Fruit fly (Drosophila melanogaster): ENCODE results near the gene MAPk-Ak2.
A peak's percentile ranks its signal among the peaks of the same experiment; 100 is the strongest.

MAPk-Ak2 gene

DNA sequence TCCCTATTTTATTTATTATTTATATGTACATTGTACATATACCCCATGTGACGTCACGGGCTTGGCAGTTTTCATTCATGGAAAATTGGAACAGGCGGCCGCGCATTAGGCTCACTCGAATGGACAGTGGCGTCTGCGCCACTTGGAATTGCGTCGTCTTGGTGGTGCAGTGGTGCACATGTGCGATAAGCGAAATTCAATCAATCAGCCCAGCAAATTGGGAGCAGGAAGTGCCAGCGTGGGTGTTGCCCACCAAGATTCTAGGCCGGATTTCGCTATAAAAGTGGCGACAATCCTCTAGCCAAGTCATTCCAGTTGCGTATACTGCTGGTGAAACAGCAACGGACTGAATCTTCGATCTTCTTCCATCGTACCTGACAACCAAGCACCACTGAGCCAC lies 27.8 kb upstream of the MAPk-Ak2 start, which contains the start of gene CG12239:
Gene CG12239, plus strand, starts transcription at position 301 of the 400 bp plus-strand sequence.
- no peak for TF ChIP-seq cyc (GFP tag; optimal IDR thresholded peaks at IDR 0.05)
- no peak for TF ChIP-seq Ets21C (GFP tag; optimal IDR thresholded peaks at IDR 0.05)
- no peak for TF ChIP-seq fd59A (GFP tag; optimal IDR thresholded peaks at IDR 0.05)
- TF ChIP-seq pdm3 (GFP tag; optimal IDR thresholded peaks at IDR 0.05), result no peak
- TF ChIP-seq eg (GFP tag; IDR thresholded peaks at IDR 0.05), result no peak
- no peak for TF ChIP-seq Blimp-1 (GFP tag; optimal IDR thresholded peaks at IDR 0.05)
- no peak for TF ChIP-seq Smox (GFP tag; optimal IDR thresholded peaks at IDR 0.05)
- no peak for TF ChIP-seq Eip75B (GFP tag; optimal IDR thresholded peaks at IDR 0.05)
- no peak for TF ChIP-seq CG6163 (GFP tag; IDR thresholded peaks at IDR 0.05)
- no peak for TF ChIP-seq Gug (GFP tag; IDR thresholded peaks at IDR 0.05)
- no peak for TF ChIP-seq CG34406 (GFP tag; optimal IDR thresholded peaks at IDR 0.05)
- no peak for TF ChIP-seq CG6854 (GFP tag; optimal IDR thresholded peaks at IDR 0.05)

DNA sequence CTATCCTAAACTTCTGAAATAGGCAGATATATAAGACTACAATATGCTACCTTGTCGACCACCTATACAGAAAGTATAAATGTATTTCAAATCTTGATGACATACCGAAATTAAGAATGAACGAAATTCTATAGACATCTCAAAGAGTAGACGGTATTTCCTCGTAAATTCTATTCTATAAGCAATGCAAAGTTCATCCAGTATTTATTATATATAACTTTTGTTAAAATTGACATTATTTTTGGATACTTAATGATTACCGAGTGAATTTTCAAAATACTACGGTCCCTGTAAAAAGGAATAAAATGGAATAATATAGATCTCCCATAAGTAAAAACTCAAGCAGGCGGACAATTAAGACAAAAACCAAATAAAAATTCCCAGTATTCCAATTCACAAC lies 25.2 kb upstream of the MAPk-Ak2 start, which contains the start of gene CG15767:
Gene CG15767, plus strand, starts transcription at position 301 of the 400 bp plus-strand sequence.
- TF ChIP-seq CG8119 (GFP tag; IDR thresholded peaks at IDR 0.05), result no peak
- no peak for TF ChIP-seq CG8319 (GFP tag; optimal IDR thresholded peaks at IDR 0.05)
- TF ChIP-seq Met (GFP tag; optimal IDR thresholded peaks at IDR 0.05), result no peak
- TF ChIP-seq lz (GFP tag; optimal IDR thresholded peaks at IDR 0.05), result no peak
- no peak for TF ChIP-seq Hr38 (GFP tag; optimal IDR thresholded peaks at IDR 0.05)
- TF ChIP-seq CG6276 (GFP tag; optimal IDR thresholded peaks at IDR 0.05), result no peak
- no peak for TF ChIP-seq fd59A (GFP tag; optimal IDR thresholded peaks at IDR 0.05)
- no peak for TF ChIP-seq CG11762 (GFP tag; optimal IDR thresholded peaks at IDR 0.05; ENCODE audit: insufficient read depth)
- no peak for TF ChIP-seq CG6854 (GFP tag; optimal IDR thresholded peaks at IDR 0.05)
- TF ChIP-seq CG11902 (GFP tag; optimal IDR thresholded peaks at IDR 0.05), result no peak
- no peak for TF ChIP-seq Eip75B (GFP tag; optimal IDR thresholded peaks at IDR 0.05)
- TF ChIP-seq dac (GFP tag; optimal IDR thresholded peaks at IDR 0.05), result no peak
- no peak for TF ChIP-seq CG6163 (GFP tag; IDR thresholded peaks at IDR 0.05)

DNA sequence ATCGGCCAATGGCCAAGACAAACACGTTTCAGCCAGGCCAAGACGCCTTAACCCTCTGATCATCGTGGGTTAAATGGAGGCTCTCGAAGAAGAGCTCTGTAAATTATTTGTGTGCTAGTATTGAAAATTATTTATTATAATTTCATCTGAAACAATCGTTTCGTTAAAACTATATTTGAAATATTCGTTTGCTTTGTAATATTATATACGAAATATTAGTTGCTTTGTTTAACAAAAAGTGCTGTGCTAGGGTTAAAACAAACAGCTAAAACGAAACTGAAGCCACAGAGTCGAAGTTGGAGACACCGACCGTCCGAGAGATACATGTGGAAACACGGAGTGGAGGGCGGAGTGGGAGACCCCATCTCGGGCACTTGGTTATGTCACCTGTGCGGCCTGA lies 22.6 kb upstream of the MAPk-Ak2 start:
- TF ChIP-seq vri (GFP tag; optimal IDR thresholded peaks at IDR 0.05) (peak; percentile 72), fd59A (GFP tag; optimal IDR thresholded peaks at IDR 0.05) (peak; percentile 34), eg (GFP tag; IDR thresholded peaks at IDR 0.05) (peak; percentile 75; the same call in 2 of the 3 replicates), Blimp-1 (GFP tag; optimal IDR thresholded peaks at IDR 0.05) (no peak), CG3919 (GFP tag; optimal IDR thresholded peaks at IDR 0.05) (no peak), Lpt (GFP tag; optimal IDR thresholded peaks at IDR 0.05) (peak; percentile 82), fkh (GFP tag; optimal IDR thresholded peaks at IDR 0.05) (no peak), CG34406 (GFP tag; optimal IDR thresholded peaks at IDR 0.05) (peak; percentile 62), net (GFP tag; optimal IDR thresholded peaks at IDR 0.05) (peak; percentile 78), CG11902 (GFP tag; optimal IDR thresholded peaks at IDR 0.05) (no peak), Hr39 (GFP tag; optimal IDR thresholded peaks at IDR 0.05) (peak; percentile 58), spab (GFP tag; optimal IDR thresholded peaks at IDR 0.05) (no peak), CG1621 (tag; optimal IDR thresholded peaks at IDR 0.05) (no peak), OdsH (GFP tag; optimal IDR thresholded peaks at IDR 0.05) (peak; percentile 79), Met (GFP tag; optimal IDR thresholded peaks at IDR 0.05) (peak; percentile 74), CG11294 (GFP tag; IDR thresholded peaks at IDR 0.05) (peak; percentile 71), Sox15 (GFP tag; optimal IDR thresholded peaks at IDR 0.05) (peak; percentile 32), Eip75B (GFP tag; optimal IDR thresholded peaks at IDR 0.05) (peak; percentile 64), CG32006 (GFP tag; optimal IDR thresholded peaks at IDR 0.05) (peak; percentile 89), cyc (GFP tag; optimal IDR thresholded peaks at IDR 0.05) (no peak), CG15336 (GFP tag; IDR thresholded peaks at IDR 0.05) (peak; percentile 93), CG10631 (GFP tag; optimal IDR thresholded peaks at IDR 0.05) (peak; percentile 67), CG6276 (GFP tag; optimal IDR thresholded peaks at IDR 0.05) (no peak), CG7368 (GFP tag; optimal IDR thresholded peaks at IDR 0.05) (no peak), lz (GFP tag; optimal IDR thresholded peaks at IDR 0.05) (peak; percentile 73), CG6808 (GFP tag; optimal IDR thresholded peaks at IDR 0.05) (no peak), CG6792 (GFP tag; optimal IDR thresholded peaks at IDR 0.05) (peak; percentile 78), salr (GFP tag; optimal IDR thresholded peaks at IDR 0.05) (peak in 1 of 2 experiments; percentile 75), Sox14 (GFP tag; optimal IDR thresholded peaks at IDR 0.05) (peak; percentile 71), Eip78C (GFP tag) (peak; percentile 89), ss (GFP tag; optimal IDR thresholded peaks at IDR 0.05) (no peak), CG6854 (GFP tag; optimal IDR thresholded peaks at IDR 0.05) (no peak), CG31627 (GFP tag; optimal IDR thresholded peaks at IDR 0.05) (peak; percentile 54), CG6163 (GFP tag; IDR thresholded peaks at IDR 0.05) (peak; percentile 70), Smox (GFP tag; optimal IDR thresholded peaks at IDR 0.05) (peak; percentile 71), dac (GFP tag; optimal IDR thresholded peaks at IDR 0.05) (peak; percentile 62), achi (GFP tag; optimal IDR thresholded peaks at IDR 0.05) (peak; percentile 79), dsx (GFP tag; optimal IDR thresholded peaks at IDR 0.05; ENCODE audit: poor library complexity, severe bottlenecking) (no peak), svp (GFP tag) (peak; percentile 71)

Data from whole organism, prepupa.